Fruit fly (Drosophila melanogaster) whole organism, embryonic: ENCODE data around the gene CG5188.

ENCODE experiments used
- Adf1 ChIP-seq: fragments of 200-800 bp; sonication (Bioruptor generic); IDR thresholded peaks from 2 replicates; pipeline ENCODE4 v1.3.6; 2022; ENCODE audit warnings: missing biosample characterization, missing genetic modification characterization
- Bdp1 ChIP-seq: fragments of 200-800 bp; sonication (Bioruptor generic); optimal IDR thresholded peaks from 3 replicates; lab custom pipeline; 2016; ENCODE audit warnings: missing biosample characterization, missing genetic modification characterization
- Bgb ChIP-seq: fragments of 200-800 bp; sonication (Bioruptor generic); IDR thresholded peaks from 2 replicates; pipeline ENCODE4 v1.3.6; 2022; ENCODE audit warnings: missing biosample characterization, missing genetic modification characterization; ENCODE audit not compliant: partially characterized antibody
- CG10543 ChIP-seq: fragments of 200-800 bp; sonication (Bioruptor generic); optimal IDR thresholded peaks from 3 replicates; lab custom pipeline; 2017; ENCODE audit warnings: missing biosample characterization, mild to moderate bottlenecking, missing genetic modification characterization, moderate library complexity
- CG10565 ChIP-seq: fragments of 200-800 bp; sonication (Bioruptor generic); optimal IDR thresholded peaks from 3 replicates; lab custom pipeline; 2016; ENCODE audit warnings: missing biosample characterization, mild to moderate bottlenecking, missing genetic modification characterization
- CG1233 ChIP-seq: fragments of 200-800 bp; sonication (Bioruptor generic); optimal IDR thresholded peaks from 4 replicates; lab custom pipeline; 2018; ENCODE audit warnings: missing biosample characterization, mild to moderate bottlenecking, missing genetic modification characterization
- CG13123 ChIP-seq: fragments of 200-800 bp; sonication (Bioruptor generic); optimal IDR thresholded peaks from 2 replicates; lab custom pipeline; 2016; ENCODE audit warnings: missing biosample characterization, missing genetic modification characterization
- CG14667 ChIP-seq: fragments of 200-800 bp; sonication (Bioruptor generic); IDR thresholded peaks from 2 replicates; pipeline ENCODE4 v1.3.6; 2022; ENCODE audit warnings: missing biosample characterization, missing genetic modification characterization
- CG1602 ChIP-seq: fragments of 200-800 bp; sonication (Bioruptor generic); optimal IDR thresholded peaks from 3 replicates; lab custom pipeline; 2016; ENCODE audit warnings: missing biosample characterization, missing genetic modification characterization
- CG17328 ChIP-seq: fragments of 200-800 bp; sonication (Bioruptor generic); IDR thresholded peaks from 2 replicates; pipeline ENCODE4 v1.3.6; 2022; ENCODE audit warnings: missing biosample characterization, missing genetic modification characterization
- CG18764 ChIP-seq: fragments of 200-800 bp; sonication (Bioruptor generic); optimal IDR thresholded peaks from 3 replicates; lab custom pipeline; 2016; ENCODE audit warnings: missing biosample characterization, missing genetic modification characterization
- CG2889 ChIP-seq: fragments of 200-800 bp; sonication (Bioruptor generic); IDR thresholded peaks from 3 replicates; pipeline ENCODE4 v1.3.6; 2022; ENCODE audit warnings: missing biosample characterization, missing genetic modification characterization
- CG31365 ChIP-seq: fragments of 200-800 bp; sonication (Bioruptor generic); optimal IDR thresholded peaks from 2 replicates; lab custom pipeline; 2018; ENCODE audit warnings: missing biosample characterization, mild to moderate bottlenecking, missing genetic modification characterization
- CG43689 ChIP-seq: fragments of 200-800 bp; sonication (Bioruptor generic); IDR thresholded peaks from 2 replicates; pipeline ENCODE4 v1.3.6; 2022; ENCODE audit warnings: missing biosample characterization, missing genetic modification characterization
- CG4730 ChIP-seq: fragments of 200-800 bp; sonication (Bioruptor generic); IDR thresholded peaks from 2 replicates; pipeline ENCODE4 v1.3.6; 2022; ENCODE audit warnings: missing biosample characterization, missing genetic modification characterization
- CG6175 ChIP-seq: fragments of 200-800 bp; sonication (Bioruptor generic); IDR thresholded peaks from 3 replicates; pipeline ENCODE4 v1.3.6; 2022; ENCODE audit warnings: missing biosample characterization, missing genetic modification characterization
- CG6683 ChIP-seq: fragments of 200-800 bp; sonication (Bioruptor generic); optimal IDR thresholded peaks from 2 replicates; lab custom pipeline; 2017; ENCODE audit warnings: missing biosample characterization, mild to moderate bottlenecking, missing genetic modification characterization, missing genetic modification reagents
- CG7372 ChIP-seq: fragments of 200-800 bp; sonication (Bioruptor generic); IDR thresholded peaks from 2 replicates; pipeline ENCODE4 v1.3.6; 2022; ENCODE audit warnings: missing biosample characterization, missing genetic modification characterization
- CG7786 ChIP-seq: fragments of 200-800 bp; sonication (Bioruptor generic); optimal IDR thresholded peaks from 2 replicates; lab custom pipeline; 2016; ENCODE audit warnings: missing biosample characterization, missing genetic modification characterization
- CG8359 ChIP-seq: fragments of 200-800 bp; sonication (Bioruptor generic); optimal IDR thresholded peaks from 2 replicates; lab custom pipeline; 2017; ENCODE audit warnings: missing biosample characterization, mild to moderate bottlenecking, missing genetic modification characterization, borderline replicate concordance
- Fer2 ChIP-seq: fragments of 200-800 bp; sonication (Bioruptor generic); optimal IDR thresholded peaks from 2 replicates; lab custom pipeline; 2018; ENCODE audit warnings: missing biosample characterization, mild to moderate bottlenecking, missing genetic modification characterization, moderate library complexity
- HLH3B ChIP-seq: fragments of 200-800 bp; sonication (Bioruptor generic); IDR thresholded peaks from 2 replicates; pipeline ENCODE4 v1.3.6; 2022; ENCODE audit warnings: missing biosample characterization, missing genetic modification characterization
- Hand ChIP-seq: fragments of 200-800 bp; sonication (Bioruptor generic); optimal IDR thresholded peaks from 2 replicates; lab custom pipeline; 2017; ENCODE audit warnings: mild to moderate bottlenecking, missing biosample characterization, missing genetic modification reagents, missing genetic modification characterization
- Hey ChIP-seq: fragments of 200-800 bp; sonication (Bioruptor generic); optimal IDR thresholded peaks from 3 replicates; lab custom pipeline; 2018; ENCODE audit warnings: missing biosample characterization, mild to moderate bottlenecking, missing genetic modification characterization
- Hmx ChIP-seq: fragments of 200-800 bp; sonication (Bioruptor generic); optimal IDR thresholded peaks from 2 replicates; lab custom pipeline; 2016; ENCODE audit warnings: missing biosample characterization, missing genetic modification characterization
- Lhr ChIP-seq: fragments of 200-800 bp; sonication (Bioruptor generic); optimal IDR thresholded peaks from 3 replicates; lab custom pipeline; 2017; ENCODE audit warnings: mild to moderate bottlenecking, missing biosample characterization, missing genetic modification reagents, missing genetic modification characterization
- Med ChIP-seq: fragments of 200-800 bp; sonication (Bioruptor generic); peaks from one replicate; lab custom pipeline; 2016; ENCODE audit warnings: missing biosample characterization, missing genetic modification characterization, mild to moderate bottlenecking, inconsistent platforms, moderate library complexity
- Myb ChIP-seq: fragments of 200-800 bp; sonication (Bioruptor generic); optimal IDR thresholded peaks from 2 replicates; lab custom pipeline; 2016; ENCODE audit warnings: missing biosample characterization, missing genetic modification characterization
- Nf-YA ChIP-seq: fragments of 200-800 bp; sonication (Bioruptor generic); IDR thresholded peaks from 2 replicates; pipeline ENCODE4 v1.3.6; 2022; ENCODE audit warnings: missing biosample characterization, missing genetic modification characterization
- Oaz ChIP-seq: fragments of 200-800 bp; sonication (Bioruptor generic); IDR thresholded peaks from 2 replicates; pipeline ENCODE4 v1.3.6; 2022; ENCODE audit warnings: missing biosample characterization, missing genetic modification characterization
- Optix ChIP-seq: fragments of 200-800 bp; sonication (Bioruptor generic); IDR thresholded peaks from 3 replicates; pipeline ENCODE4 v1.3.6; 2022; ENCODE audit warnings: missing biosample characterization, missing genetic modification characterization
- Side ChIP-seq: fragments of 200-800 bp; sonication (Bioruptor generic); optimal IDR thresholded peaks from 2 replicates; lab custom pipeline; 2016; ENCODE audit warnings: missing biosample characterization, missing genetic modification characterization
- Sox102F ChIP-seq: fragments of 200-800 bp; sonication (Bioruptor generic); optimal IDR thresholded peaks from 2 replicates; lab custom pipeline; 2018; ENCODE audit warnings: missing biosample characterization, mild to moderate bottlenecking, missing genetic modification characterization, moderate library complexity
- Usf ChIP-seq: fragments of 200-800 bp; sonication (Bioruptor generic); optimal IDR thresholded peaks from 2 replicates; lab custom pipeline; 2017; ENCODE audit warnings: missing genotype, missing biosample characterization, missing genetic modification characterization
- ac ChIP-seq: fragments of 200-800 bp; sonication (Bioruptor generic); optimal IDR thresholded peaks from 3 replicates; lab custom pipeline; 2017; ENCODE audit warnings: missing biosample characterization, mild to moderate bottlenecking, missing genetic modification characterization
- cg ChIP-seq: fragments of 200-800 bp; sonication (Bioruptor generic); optimal IDR thresholded peaks from 3 replicates; lab custom pipeline; 2019; ENCODE audit warnings: missing biosample characterization, mild to moderate bottlenecking, missing genetic modification characterization, moderate library complexity
- chif ChIP-seq, 2 experiments: fragments of 200-800 bp; sonication (Bioruptor generic); optimal IDR thresholded peaks; 3 replicates each; lab custom pipeline; 2016; ENCODE audit warnings: missing biosample characterization in 2 of 2, missing genetic modification characterization in 2 of 2
- crc ChIP-seq: fragments of 200-800 bp; sonication (Bioruptor generic); optimal IDR thresholded peaks from 2 replicates; lab custom pipeline; 2016; ENCODE audit warnings: missing biosample characterization, missing genetic modification characterization
- dmrt11E ChIP-seq: fragments of 200-800 bp; sonication (Bioruptor generic); optimal IDR thresholded peaks from 3 replicates; lab custom pipeline; 2018; ENCODE audit warnings: missing biosample characterization, mild to moderate bottlenecking, missing genetic modification characterization, moderate library complexity
- emc ChIP-seq: fragments of 200-800 bp; sonication (Bioruptor generic); optimal IDR thresholded peaks from 2 replicates; lab custom pipeline; 2016; ENCODE audit warnings: missing biosample characterization, missing genetic modification characterization
- en ChIP-seq: fragments of 200-800 bp; sonication (Bioruptor generic); optimal IDR thresholded peaks from 2 replicates; lab custom pipeline; 2016; ENCODE audit warnings: missing biosample characterization, missing genetic modification characterization
- eve ChIP-seq, 2 experiments: fragments of >200 bp; optimal IDR thresholded peaks; 2 replicates each; lab custom pipeline; 2017; ENCODE audit warnings: missing biosample characterization in 2 of 2, missing genetic modification characterization in 2 of 2
- eyg ChIP-seq: fragments of 200-800 bp; sonication (Bioruptor generic); optimal IDR thresholded peaks from 3 replicates; lab custom pipeline; 2016; ENCODE audit warnings: missing biosample characterization, missing genetic modification characterization
- rib ChIP-seq: fragments of 200-800 bp; sonication (Bioruptor generic); IDR thresholded peaks from 2 replicates; pipeline ENCODE4 v1.3.6; 2022; ENCODE audit warnings: missing biosample characterization, missing genetic modification characterization
- run ChIP-seq: fragments of 200-800 bp; sonication (Bioruptor generic); optimal IDR thresholded peaks from 3 replicates; lab custom pipeline; 2018; ENCODE audit warnings: missing biosample characterization, mild to moderate bottlenecking, missing genetic modification characterization
- slou ChIP-seq: fragments of 200-800 bp; sonication (Bioruptor generic); optimal IDR thresholded peaks from 3 replicates; lab custom pipeline; 2016; ENCODE audit warnings: missing biosample characterization, missing genetic modification characterization
- tgo ChIP-seq: fragments of 200-800 bp; sonication (Bioruptor generic); IDR thresholded peaks from 3 replicates; pipeline ENCODE4 v1.3.6; 2022; ENCODE audit warnings: missing biosample characterization, missing genetic modification characterization
- unc-4 ChIP-seq: fragments of 200-800 bp; sonication (Bioruptor generic); IDR thresholded peaks from 2 replicates; pipeline ENCODE4 v1.3.6; 2022; ENCODE audit warnings: missing biosample characterization, missing genetic modification characterization; ENCODE audit not compliant: partially characterized antibody
- zfh1 ChIP-seq: fragments of 200-800 bp; sonication (Bioruptor generic); IDR thresholded peaks from 3 replicates; pipeline ENCODE4 v1.3.6; 2022; ENCODE audit warnings: missing biosample characterization, missing genetic modification characterization

CG5188 gene

DNA sequence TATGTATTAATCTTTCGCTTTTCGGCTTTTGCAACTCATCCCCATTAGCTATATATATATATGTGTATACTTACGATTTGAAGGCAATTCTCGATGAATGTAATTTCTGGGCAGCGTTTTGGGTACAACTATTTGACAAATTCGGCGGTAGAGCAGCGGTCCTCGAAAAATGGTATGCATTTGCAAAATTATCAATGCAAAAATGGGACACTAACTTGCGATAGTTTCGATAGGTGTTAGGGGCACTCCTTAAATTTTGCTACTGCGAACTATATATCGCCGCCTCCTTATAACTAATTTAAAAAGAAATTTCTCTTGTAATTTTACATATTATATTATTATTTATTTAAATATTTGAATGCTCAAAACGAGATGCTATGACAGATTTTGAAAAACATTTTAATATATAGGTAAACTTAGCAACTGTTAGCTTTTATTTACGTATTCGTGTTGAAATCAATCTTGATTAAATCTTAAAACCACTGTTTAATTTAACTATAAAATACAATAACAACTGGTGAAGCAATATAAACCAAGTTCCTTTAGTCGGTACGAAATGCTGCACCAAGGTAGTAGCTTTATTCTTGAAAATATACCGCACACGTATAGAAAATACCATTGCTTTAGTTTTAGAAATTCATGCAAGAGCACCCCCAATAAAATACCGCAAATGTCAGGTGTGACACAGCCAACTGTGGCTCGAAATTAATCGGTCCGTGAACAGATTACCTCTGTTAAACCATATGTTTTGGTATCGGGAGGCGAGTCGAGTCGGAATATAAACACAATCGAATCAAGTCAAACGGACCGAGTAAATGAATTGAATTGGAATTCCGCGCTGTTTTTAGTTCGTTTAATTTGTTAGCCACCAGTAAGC lies 15.1 kb upstream of the CG5188 start, which contains the start of the genes CG5355 and Klp31E (continued):
- TF ChIP-seq crc (GFP tag; lab: Kevin White, UChicago) (no peak), Med (GFP tag; lab: Kevin White, UChicago) (peak; percentile 84), Myb (peak; percentile 11), HLH3B (GFP tag; lab: Robert Waterston, UW) (no peak), rib (peak; percentile 40; the same call in 1 of the 2 replicates), eyg (GFP tag; lab: Kevin White, UChicago) (no peak), emc (GFP tag; lab: Kevin White, UChicago) (no peak), Sox102F (GFP tag; lab: Kevin White, UChicago) (no peak), eve (GFP tag; optimal IDR thresholded peaks at IDR 0.05; lab: Kevin White, UChicago) (no peak), Fer2 (tag; lab: Kevin White, UChicago) (peak; percentile 36), Side (peak; percentile 42), CG10543 (GFP tag; lab: Kevin White, UChicago) (peak; percentile 72), Optix (GFP tag; lab: Robert Waterston, UW) (no peak), CG6175 (GFP tag; lab: Robert Waterston, UW) (no peak), Bgb (GFP tag; lab: Robert Waterston, UW) (peak; percentile 63), CG1602 (GFP tag; lab: Kevin White, UChicago) (peak; percentile 68), chif (GFP tag; optimal IDR thresholded peaks at IDR 0.05; lab: Kevin White, UChicago) (peak; percentile 7 to 41), Lhr (peak; percentile 19), CG43689 (GFP tag; lab: Robert Waterston, UW) (no peak), CG1233 (GFP tag; lab: Kevin White, UChicago) (peak; percentile 62), CG14667 (GFP tag; lab: Robert Waterston, UW) (peak; percentile 43; the same call in 1 of the 2 replicates), Hey (tag; lab: Kevin White, UChicago) (no peak), CG18764 (GFP tag; lab: Kevin White, UChicago) (no peak), CG10565 (GFP tag; lab: Kevin White, UChicago) (no peak), en (GFP tag; lab: Kevin White, UChicago) (peak; percentile 32), Hmx (GFP tag; lab: Kevin White, UChicago) (no peak), ac (peak; percentile 15), CG7786 (GFP tag; lab: Kevin White, UChicago) (peak; percentile 43), run (tag; lab: Kevin White, UChicago) (no peak), tgo (GFP tag; lab: Robert Waterston, UW) (peak; percentile 64; the same call in 2 of the 3 replicates), zfh1 (GFP tag; lab: Robert Waterston, UW) (peak; percentile 57; the same call in 2 of the 3 replicates), Nf-YA (GFP tag; lab: Robert Waterston, UW) (no peak), Usf (GFP tag; lab: Kevin White, UChicago) (peak; percentile 71), CG8359 (peak; percentile 14), CG17328 (GFP tag; lab: Robert Waterston, UW) (peak; percentile 8; the same call in 1 of the 2 replicates), CG4730 (GFP tag; lab: Robert Waterston, UW) (no peak), Bdp1 (GFP tag; lab: Kevin White, UChicago) (peak; percentile 17), slou (GFP tag; lab: Kevin White, UChicago) (peak; percentile 12), Hand (no peak), CG6683 (no peak), cg (no peak), Adf1 (GFP tag; lab: Robert Waterston, UW) (no peak), CG13123 (GFP tag; lab: Kevin White, UChicago) (peak; percentile 2), CG7372 (GFP tag; lab: Robert Waterston, UW) (no peak), Oaz (GFP tag; lab: Robert Waterston, UW) (0 out of 2 replicates have a peak, but pooled peaks have one; percentile 46), dmrt11E (tag; lab: Kevin White, UChicago) (peak; percentile 80), CG2889 (GFP tag; lab: Robert Waterston, UW) (no peak), unc-4 (GFP tag; lab: Robert Waterston, UW) (peak; percentile 65), CG31365 (tag; lab: Kevin White, UChicago) (no peak)
